Worm (Caenorhabditis elegans): ENCODE measurements around the gene F40H6.5.
A peak's percentile ranks its signal among the peaks of the same experiment; 100 is the strongest.

F40H6.5 gene

DNA sequence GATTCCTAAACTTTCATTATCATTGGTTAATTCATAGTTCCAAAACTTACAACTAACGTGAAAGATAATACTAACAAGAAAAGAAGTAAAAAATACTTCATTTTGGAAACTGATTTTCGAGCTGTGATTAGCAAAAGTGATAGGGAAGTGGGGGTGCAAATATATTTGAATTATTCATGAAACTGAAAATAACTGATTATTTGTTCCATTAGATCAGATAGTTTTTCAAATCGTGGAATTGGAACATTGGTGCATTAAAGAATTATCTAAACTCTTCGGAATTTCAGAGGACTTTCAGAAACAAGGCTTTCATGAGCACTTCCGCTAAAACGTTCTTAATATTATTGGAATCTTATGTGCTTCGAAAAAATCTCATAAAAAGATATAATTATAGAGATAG is at the start of gene F40H6.5:
Gene F40H6.5 (minus strand): TSS at position 101 of the 400 bp plus-strand sequence.
- TF ChIP-seq ceh-22 (tag; optimal IDR thresholded peaks at IDR 0.05) (no peak), eyg-1 (tag; optimal IDR thresholded peaks at IDR 0.05) (no peak), ceh-2 (tag; optimal IDR thresholded peaks at IDR 0.05) (no peak), pat-9 (tag; optimal IDR thresholded peaks at IDR 0.05) (no peak), ceh-48 (tag; optimal IDR thresholded peaks at IDR 0.05) (no peak), fax-1 (tag; optimal IDR thresholded peaks at IDR 0.05) (no peak), sox-4 (tag; optimal IDR thresholded peaks at IDR 0.05) (no peak), rnt-1 (tag; optimal IDR thresholded peaks at IDR 0.05) (no peak)

DNA sequence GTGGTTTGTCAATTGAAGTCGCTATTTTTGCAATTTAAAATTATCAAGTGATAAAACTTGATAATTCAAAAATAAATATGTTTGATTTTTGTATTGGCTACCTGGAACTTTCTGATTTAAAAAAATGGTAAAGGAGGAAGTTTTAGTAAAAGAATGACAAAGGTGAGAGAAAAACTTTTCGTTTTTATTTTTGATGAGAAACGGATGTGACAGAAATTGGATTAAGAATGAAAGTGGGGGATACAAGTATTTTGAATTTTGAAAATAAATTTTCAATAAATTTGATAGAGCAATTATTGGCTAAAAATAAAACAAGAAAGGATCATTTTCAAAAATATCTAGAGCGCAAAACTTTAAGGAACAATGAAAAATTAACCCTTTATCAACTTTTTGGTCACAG is 47.2 kb upstream of the F40H6.5 start, which contains the start of gene C05D10.4:
Gene C05D10.4 (minus strand): TSS at position 101 of the 400 bp plus-strand sequence.
- no peak for TF ChIP-seq nfya-1 (tag; optimal IDR thresholded peaks at IDR 0.05)
- no peak for TF ChIP-seq ref-2 (tag; optimal IDR thresholded peaks at IDR 0.05)
- no peak for TF ChIP-seq ceh-18 (tag; optimal IDR thresholded peaks at IDR 0.05)
- no peak for TF ChIP-seq elt-4 (tag; optimal IDR thresholded peaks at IDR 0.05)
- TF ChIP-seq ceh-31 (tag; optimal IDR thresholded peaks at IDR 0.05) = no peak
- no peak for TF ChIP-seq ets-4 (tag; optimal IDR thresholded peaks at IDR 0.05)
- TF ChIP-seq ttx-3 (tag; optimal IDR thresholded peaks at IDR 0.05) = no peak
- no peak for TF ChIP-seq unc-55 (GFP tag; optimal IDR thresholded peaks at IDR 0.05)
- no peak for TF ChIP-seq madf-2 (tag; optimal IDR thresholded peaks at IDR 0.05)
- no peak for TF ChIP-seq elt-2 (tag; optimal IDR thresholded peaks at IDR 0.05)
- TF ChIP-seq Y22D7AL.16 (tag; optimal IDR thresholded peaks at IDR 0.05) = no peak
- no peak for TF ChIP-seq odd-2 (tag; optimal IDR thresholded peaks at IDR 0.05)
- TF ChIP-seq ama-1 (optimal IDR thresholded peaks at IDR 0.05) = no peak

ce11 chrIII:6095654-6096053 is 40.0 kb upstream of the F40H6.5 start:
- TF ChIP-seq gmeb-2 (tag; optimal IDR thresholded peaks at IDR 0.05) = no peak
- no peak for TF ChIP-seq pat-9 (tag; optimal IDR thresholded peaks at IDR 0.05)
- no peak for TF ChIP-seq hlh-30 (tag; optimal IDR thresholded peaks at IDR 0.05; ENCODE audit: insufficient read depth)
- no peak for TF ChIP-seq tbx-7 (tag; optimal IDR thresholded peaks at IDR 0.05)
- no peak for TF ChIP-seq pax-1 (tag; optimal IDR thresholded peaks at IDR 0.05)
- no peak for TF ChIP-seq ceh-48 (tag; optimal IDR thresholded peaks at IDR 0.05)
- TF ChIP-seq ceh-14 (tag; optimal IDR thresholded peaks at IDR 0.05) = no peak
- TF ChIP-seq F13H6.1 (tag; optimal IDR thresholded peaks at IDR 0.05) = no peak
- no peak for TF ChIP-seq pha-4 (tag; optimal IDR thresholded peaks at IDR 0.05)
- TF ChIP-seq ceh-24 (tag; optimal IDR thresholded peaks at IDR 0.05) = no peak
- TF ChIP-seq ref-2 (tag; optimal IDR thresholded peaks at IDR 0.05) = no peak
- TF ChIP-seq dmd-4 (tag; optimal IDR thresholded peaks at IDR 0.05; ENCODE audit: borderline replicate concordance) = no peak
- no peak for TF ChIP-seq hlh-15 (tag; optimal IDR thresholded peaks at IDR 0.05)
- no peak for TF ChIP-seq ceh-18 (tag; optimal IDR thresholded peaks at IDR 0.05)
- no peak for TF ChIP-seq T23F11.4 (GFP tag; optimal IDR thresholded peaks at IDR 0.05)
- no peak for TF ChIP-seq ttx-3 (tag; optimal IDR thresholded peaks at IDR 0.05)
- no peak for TF ChIP-seq Y22D7AL.16 (tag; optimal IDR thresholded peaks at IDR 0.05)
- no peak for TF ChIP-seq ahr-1 (tag; optimal IDR thresholded peaks at IDR 0.05)

DNA sequence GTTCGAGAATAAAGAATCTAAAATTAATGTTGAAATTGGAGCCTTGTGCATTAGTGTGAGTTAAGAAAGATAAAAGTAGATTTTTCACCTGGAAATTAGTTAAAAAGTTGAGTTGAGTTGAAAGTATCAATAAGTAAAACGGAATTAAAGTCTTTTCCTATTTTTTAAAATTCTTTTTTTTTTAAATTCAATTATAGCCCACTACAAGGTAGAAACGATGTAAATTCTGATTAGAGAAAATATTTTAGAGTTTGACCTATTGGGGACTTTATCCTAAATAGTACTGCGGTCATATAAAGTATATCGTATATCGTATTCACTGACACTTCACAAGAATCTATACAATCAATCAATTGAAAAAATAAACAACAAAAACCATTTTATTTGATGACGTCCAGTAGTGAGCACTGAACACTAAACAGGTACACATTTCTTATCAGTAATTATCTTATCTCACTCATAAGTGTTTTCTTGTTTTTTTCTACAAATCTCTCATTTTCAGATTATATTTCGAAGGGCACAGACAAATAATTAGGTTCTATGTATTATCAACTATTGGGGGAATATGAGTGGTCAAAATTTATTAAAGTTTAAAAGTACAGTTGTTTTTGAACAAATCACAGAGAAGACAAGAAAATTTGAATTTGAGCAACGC is 32.2 kb upstream of the F40H6.5 start, which contains the start of gene wht-1:
Gene wht-1 (minus strand): TSS at position 51 of the 655 bp plus-strand sequence.
- TF ChIP-seq fkh-6 (tag; optimal IDR thresholded peaks at IDR 0.05) (no peak), unc-86 (tag; optimal IDR thresholded peaks at IDR 0.05) (no peak), tbx-2 (tag; optimal IDR thresholded peaks at IDR 0.05) (no peak), pqm-1 (tag; optimal IDR thresholded peaks at IDR 0.05) (no peak), elt-2 (tag; optimal IDR thresholded peaks at IDR 0.05) (peak; percentile 88), tbx-7 (tag; optimal IDR thresholded peaks at IDR 0.05) (no peak), npax-4 (tag; optimal IDR thresholded peaks at IDR 0.05) (no peak)

Data from whole organism, late embryonic.